Worm (Caenorhabditis elegans) whole organism, L3 larva: ENCODE results near the gene vps-41.

Source experiments
- R02D3.7 ChIP-seq: fragments of 150-350 bp; optimal IDR thresholded peaks from 2 replicates; lab custom pipeline; 2014; ENCODE audit warnings: missing biosample characterization, missing genetic modification characterization
- ZK546.5 ChIP-seq: sonication (generic microtip); optimal IDR thresholded peaks from 2 replicates; lab custom pipeline; 2017; ENCODE audit warnings: missing biosample characterization, missing genetic modification characterization
- aly-2 ChIP-seq: fragments of 150-350 bp; optimal IDR thresholded peaks from 2 replicates; lab custom pipeline; 2014; ENCODE audit warnings: missing biosample characterization, missing genetic modification characterization
- ama-1 ChIP-seq: fragments of 150-350 bp; optimal IDR thresholded peaks from 2 replicates; lab custom pipeline; 2018
- ceh-16 ChIP-seq: sonication (generic microtip); optimal IDR thresholded peaks from 2 replicates; lab custom pipeline; 2017; ENCODE audit warnings: missing biosample characterization, missing genetic modification characterization
- ceh-28 ChIP-seq: fragments of 150-350 bp; optimal IDR thresholded peaks from 2 replicates; lab custom pipeline; 2014; ENCODE audit warnings: missing biosample characterization, missing genetic modification reagents, missing genetic modification characterization
- ceh-82 ChIP-seq: fragments of 150-350 bp; optimal IDR thresholded peaks from 2 replicates; lab custom pipeline; 2014; ENCODE audit warnings: missing biosample characterization, missing genetic modification characterization
- ceh-9 ChIP-seq: sonication (generic microtip); optimal IDR thresholded peaks from 2 replicates; lab custom pipeline; 2018; ENCODE audit warnings: missing biosample characterization, missing genetic modification characterization
- daf-12 ChIP-seq: fragments of 150-350 bp; optimal IDR thresholded peaks from 2 replicates; lab custom pipeline; 2014; ENCODE audit warnings: missing biosample characterization, missing genetic modification reagents, missing genetic modification characterization
- egl-27 ChIP-seq: sonication (generic microtip); optimal IDR thresholded peaks from 4 replicates; lab custom pipeline; 2017; ENCODE audit warnings: missing biosample characterization, missing genetic modification reagents, missing genetic modification characterization
- elt-2 ChIP-seq: sonication (generic microtip); optimal IDR thresholded peaks from 2 replicates; lab custom pipeline; 2016; ENCODE audit warnings: missing genetic modification reagents, mild to moderate bottlenecking, missing genetic modification characterization, missing compliant biosample characterization
- elt-3 ChIP-seq, 3 experiments: fragments of 150-350 bp in 1 of 3; sonication (generic microtip) in 2 of 3; optimal IDR thresholded peaks; 2 replicates in 2 of 3; 4 replicates in 1 of 3; lab custom pipeline; 2014 to 2017; ENCODE audit warnings: missing biosample characterization in 3 of 3, missing genetic modification characterization in 3 of 3
- fkh-10 ChIP-seq: sonication (generic microtip); optimal IDR thresholded peaks from 2 replicates; lab custom pipeline; 2017; ENCODE audit warnings: missing biosample characterization, missing genetic modification reagents, missing genetic modification characterization
- fkh-2 ChIP-seq: fragments of 150-350 bp; optimal IDR thresholded peaks from 2 replicates; lab custom pipeline; 2014; ENCODE audit warnings: missing biosample characterization, missing genetic modification reagents, missing genetic modification characterization
- fos-1 ChIP-seq: fragments of 150-350 bp; optimal IDR thresholded peaks from 2 replicates; lab custom pipeline; 2014; ENCODE audit warnings: missing biosample characterization, missing genetic modification characterization
- jun-1 ChIP-seq: fragments of 150-350 bp; optimal IDR thresholded peaks from 2 replicates; lab custom pipeline; 2014; ENCODE audit warnings: missing biosample characterization, missing genetic modification reagents, missing genetic modification characterization
- lin-39 ChIP-seq: fragments of 150-350 bp; optimal IDR thresholded peaks from 2 replicates; lab custom pipeline; 2018; ENCODE audit warnings: missing biosample characterization, missing genetic modification reagents, missing genetic modification characterization
- lsy-12 ChIP-seq: sonication (generic microtip); optimal IDR thresholded peaks from 2 replicates; lab custom pipeline; 2016; ENCODE audit warnings: mild to moderate bottlenecking, missing genetic modification characterization, missing compliant biosample characterization
- mdl-1 ChIP-seq: fragments of 150-350 bp; optimal IDR thresholded peaks from 2 replicates; lab custom pipeline; 2014; ENCODE audit warnings: missing biosample characterization, missing genetic modification characterization
- mml-1 ChIP-seq: fragments of 150-350 bp; sonication (generic microtip); optimal IDR thresholded peaks from 3 replicates; lab custom pipeline; 2014; ENCODE audit warnings: missing biosample characterization, missing genetic modification characterization
- nfya-1 ChIP-seq: sonication (generic microtip); optimal IDR thresholded peaks from 2 replicates; lab custom pipeline; 2017; ENCODE audit warnings: missing genetic modification characterization, mild to moderate bottlenecking, missing compliant biosample characterization, antibody characterized with exemption, moderate library complexity; ENCODE audit not compliant: insufficient read depth
- nhr-11 ChIP-seq: fragments of 150-350 bp; optimal IDR thresholded peaks from 2 replicates; lab custom pipeline; 2014; ENCODE audit warnings: missing biosample characterization, missing genetic modification characterization
- nhr-12 ChIP-seq: fragments of 150-350 bp; optimal IDR thresholded peaks from 2 replicates; lab custom pipeline; 2014; ENCODE audit warnings: missing biosample characterization, missing genetic modification characterization
- nhr-23 ChIP-seq: fragments of 150-350 bp; optimal IDR thresholded peaks from 2 replicates; lab custom pipeline; 2014; ENCODE audit warnings: missing biosample characterization, missing genetic modification reagents, missing genetic modification characterization
- nhr-237 ChIP-seq: fragments of 150-350 bp; optimal IDR thresholded peaks from 2 replicates; lab custom pipeline; 2014; ENCODE audit warnings: missing biosample characterization, missing genetic modification characterization
- nhr-25 ChIP-seq: sonication (generic microtip); optimal IDR thresholded peaks from 2 replicates; lab custom pipeline; 2017; ENCODE audit warnings: missing biosample characterization, missing genetic modification characterization
- nhr-28 ChIP-seq: fragments of 150-350 bp; optimal IDR thresholded peaks from 2 replicates; lab custom pipeline; 2014; ENCODE audit warnings: missing biosample characterization, missing genetic modification characterization
- nhr-43 ChIP-seq: sonication (generic microtip); optimal IDR thresholded peaks from 2 replicates; lab custom pipeline; 2016; ENCODE audit warnings: mild to moderate bottlenecking, missing genetic modification characterization, missing compliant biosample characterization; ENCODE audit not compliant: poor library complexity, severe bottlenecking
- nhr-76 ChIP-seq: fragments of 150-350 bp; sonication (generic microtip); optimal IDR thresholded peaks from 5 replicates; lab custom pipeline; 2014; ENCODE audit warnings: missing biosample characterization, missing genetic modification characterization
- nhr-77 ChIP-seq: fragments of 150-350 bp; optimal IDR thresholded peaks from 2 replicates; lab custom pipeline; 2014; ENCODE audit warnings: missing biosample characterization, missing genetic modification characterization
- pha-4 ChIP-seq: fragments of 150-350 bp; optimal IDR thresholded peaks from 2 replicates; lab custom pipeline; 2014; ENCODE audit warnings: missing biosample characterization, missing genetic modification reagents, missing genetic modification characterization
- pqm-1 ChIP-seq: fragments of 150-350 bp; optimal IDR thresholded peaks from 2 replicates; lab custom pipeline; 2017; ENCODE audit warnings: missing biosample characterization, missing genetic modification characterization, inconsistent platforms
- sea-2 ChIP-seq: fragments of 150-350 bp; sonication (generic microtip); optimal IDR thresholded peaks from 4 replicates; lab custom pipeline; 2014; ENCODE audit warnings: missing biosample characterization, missing genetic modification reagents, missing genetic modification characterization
- skn-1 ChIP-seq: fragments of 150-350 bp; optimal IDR thresholded peaks from 2 replicates; lab custom pipeline; 2014; ENCODE audit warnings: missing biosample characterization, missing genetic modification characterization
- snpc-4 ChIP-seq: fragments of 150-350 bp; optimal IDR thresholded peaks from 2 replicates; lab custom pipeline; 2014; ENCODE audit warnings: missing biosample characterization, missing genetic modification characterization
- tbx-2 ChIP-seq: sonication (generic microtip); optimal IDR thresholded peaks from 2 replicates; lab custom pipeline; 2016; ENCODE audit warnings: mild to moderate bottlenecking, missing genetic modification characterization, missing compliant biosample characterization
- unc-39 ChIP-seq: sonication (generic microtip); optimal IDR thresholded peaks from 4 replicates; lab custom pipeline; 2017; ENCODE audit warnings: missing biosample characterization, missing genetic modification characterization
- unc-62 ChIP-seq: fragments of 150-350 bp; sonication (generic microtip); optimal IDR thresholded peaks from 4 replicates; lab custom pipeline; 2014; ENCODE audit warnings: missing biosample characterization, missing genetic modification reagents, missing genetic modification characterization
- zag-1 ChIP-seq: fragments of 150-350 bp; optimal IDR thresholded peaks from 2 replicates; lab custom pipeline; 2014; ENCODE audit warnings: missing biosample characterization, missing genetic modification characterization
- ztf-11 ChIP-seq: fragments of 150-350 bp; optimal IDR thresholded peaks from 2 replicates; lab custom pipeline; 2014; ENCODE audit warnings: missing biosample characterization, missing genetic modification characterization
- ztf-4 ChIP-seq: fragments of 150-350 bp; optimal IDR thresholded peaks from 2 replicates; lab custom pipeline; 2014; ENCODE audit warnings: missing biosample characterization, missing genetic modification characterization

vps-41 gene

DNA sequence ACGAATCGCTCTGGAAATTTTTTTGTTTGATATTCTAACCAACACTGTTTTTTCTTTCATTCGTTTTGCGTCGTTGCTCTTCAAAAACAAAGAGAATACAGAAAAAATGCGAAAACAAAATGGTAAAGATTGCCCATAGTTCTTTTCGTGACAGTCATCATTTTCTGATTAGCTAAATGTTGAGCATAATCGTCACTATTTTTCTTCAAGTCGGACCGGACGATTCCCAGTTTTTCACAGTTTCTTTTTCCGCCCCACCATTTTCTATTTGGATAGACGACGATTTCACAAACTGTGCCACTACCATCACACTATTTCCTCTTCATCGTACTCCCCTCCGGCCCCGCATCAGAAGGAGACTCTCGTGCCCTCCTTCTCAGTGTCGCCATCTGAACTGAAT, 20.0 kb upstream of the vps-41 start:
- TF ChIP-seq nhr-76, result no peak
- TF ChIP-seq egl-27 (tag; lab: Kevin White, UChicago), result no peak

DNA sequence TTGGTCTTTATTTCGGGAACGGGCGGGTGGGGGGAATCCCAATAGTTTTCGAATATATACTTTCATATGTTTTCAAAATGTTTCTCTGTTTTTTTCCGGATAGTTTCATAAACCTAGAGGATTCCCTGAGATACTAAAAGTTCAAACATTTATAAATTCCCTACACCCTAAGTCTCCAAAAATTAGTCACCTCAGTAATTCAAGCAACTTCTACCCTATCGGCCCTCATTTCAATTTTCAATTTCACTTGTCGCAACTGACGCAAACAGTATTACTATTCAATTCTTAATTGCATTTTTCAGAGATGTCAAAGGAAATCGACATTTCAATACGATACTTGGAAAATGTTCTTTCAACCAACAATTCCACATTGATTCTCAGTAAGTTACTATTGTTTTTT, 19.6 kb upstream of the vps-41 start, which contains the start of gene Y34B4A.4:
TSS of gene Y34B4A.4 (plus strand) at position 301 of the 400 bp plus-strand sequence.
- no peak for TF ChIP-seq mml-1 (tag; lab: Kevin White, UChicago)
- TF ChIP-seq unc-62 (GFP tag; lab: Kevin White, UChicago), result no peak
- no peak for TF ChIP-seq mdl-1 (tag; lab: Kevin White, UChicago)
- no peak for TF ChIP-seq unc-39 (tag; lab: Kevin White, UChicago)

DNA sequence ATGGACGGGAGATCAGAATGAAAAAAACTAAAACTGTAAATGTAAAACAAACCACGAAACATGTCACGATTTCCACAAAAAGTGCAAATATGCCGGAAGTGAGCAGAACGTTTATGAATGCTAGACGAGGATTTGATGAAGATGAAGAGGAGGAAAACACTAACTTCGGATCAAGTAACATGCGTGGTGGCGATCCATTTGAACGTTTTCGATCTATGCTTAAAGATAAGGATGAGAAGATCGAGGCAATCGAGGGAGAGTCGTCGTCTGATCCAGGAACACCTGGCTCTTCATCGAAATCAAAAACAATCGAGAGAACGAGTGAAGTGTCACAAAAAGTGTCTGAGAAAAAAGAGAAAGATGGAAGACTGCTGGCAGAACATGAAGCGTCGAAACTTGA, 18.3 kb upstream of the vps-41 start:
- TF ChIP-seq fkh-10 (no peak), unc-62 (GFP tag; lab: Kevin White, UChicago) (no peak), jun-1 (tag; lab: Kevin White, UChicago) (no peak), nhr-25 (tag; lab: Kevin White, UChicago) (no peak), nhr-11 (tag; lab: Kevin White, UChicago) (no peak), nhr-77 (tag; lab: Kevin White, UChicago) (no peak), zag-1 (tag; lab: Kevin White, UChicago) (no peak), nhr-43 (tag; lab: Kevin White, UChicago) (no peak), tbx-2 (tag; lab: Kevin White, UChicago) (no peak), aly-2 (no peak), nfya-1 (tag; lab: Kevin White, UChicago) (no peak), pqm-1 (no peak), ceh-28 (tag; lab: Kevin White, UChicago) (no peak), ama-1 (lab: Kevin White, UChicago) (no peak), ceh-82 (tag; lab: Kevin White, UChicago) (no peak), lsy-12 (tag; lab: Kevin White, UChicago) (no peak), sea-2 (GFP tag; lab: Kevin White, UChicago) (no peak), mml-1 (tag; lab: Kevin White, UChicago) (no peak)
- TF ChIP-seq, all 47 proteins: peak for 0

DNA sequence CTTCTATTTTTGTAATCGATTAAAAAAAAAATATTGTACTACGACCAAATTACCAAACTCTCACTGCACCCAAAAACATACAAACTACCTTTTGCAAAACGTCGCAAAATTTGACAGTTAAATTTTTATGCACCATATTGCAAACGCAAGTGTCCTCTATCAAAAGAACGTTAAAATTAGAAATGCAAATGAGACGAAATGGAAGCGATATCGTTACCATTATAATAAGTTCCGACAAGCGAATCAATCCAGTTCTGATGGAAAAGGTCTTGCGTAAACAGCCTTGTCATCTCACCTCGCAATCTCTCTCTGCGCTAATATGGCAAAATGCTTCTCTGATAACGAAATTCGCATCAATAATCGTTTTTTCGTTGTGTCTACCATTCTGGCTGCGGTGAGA, 15.6 kb upstream of the vps-41 start:
- TF ChIP-seq elt-2 (tag; lab: Kevin White, UChicago), result peak; percentile 27
- TF ChIP-seq nhr-25 (tag; lab: Kevin White, UChicago), result no peak
- no peak for TF ChIP-seq ceh-16 (tag; lab: Kevin White, UChicago)

DNA sequence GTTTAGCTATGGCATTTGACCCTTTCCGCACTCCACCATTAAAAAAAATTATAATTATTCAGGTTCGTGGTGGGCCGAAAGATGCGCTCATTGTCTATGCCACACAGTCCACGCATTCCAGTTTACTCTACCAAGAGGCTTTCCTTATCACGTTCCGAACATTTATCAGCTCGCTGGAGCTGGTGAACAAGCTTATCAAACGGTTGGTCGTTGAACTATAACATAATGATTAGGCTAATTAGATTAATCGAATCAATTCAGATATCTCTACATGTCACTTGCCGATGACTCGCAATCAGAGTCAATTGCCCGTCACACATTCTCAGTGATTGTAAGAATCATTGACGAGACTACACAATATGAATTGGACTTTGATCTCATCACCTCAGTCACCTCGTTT, 14.3 kb upstream of the vps-41 start:
- TF ChIP-seq ZK546.5, result no peak
- no peak for TF ChIP-seq elt-3 (tag; optimal IDR thresholded peaks at IDR 0.05; lab: Kevin White, UChicago)
- TF ChIP-seq ceh-9, result no peak
- TF ChIP-seq pqm-1, result peak; percentile 27
- TF ChIP-seq ztf-11 (tag; lab: Kevin White, UChicago), result no peak
- no peak for TF ChIP-seq snpc-4
- TF ChIP-seq elt-2 (tag; lab: Kevin White, UChicago), result peak; percentile 79
- TF ChIP-seq jun-1 (tag; lab: Kevin White, UChicago), result no peak
- TF ChIP-seq sea-2 (GFP tag; lab: Kevin White, UChicago), result no peak

DNA sequence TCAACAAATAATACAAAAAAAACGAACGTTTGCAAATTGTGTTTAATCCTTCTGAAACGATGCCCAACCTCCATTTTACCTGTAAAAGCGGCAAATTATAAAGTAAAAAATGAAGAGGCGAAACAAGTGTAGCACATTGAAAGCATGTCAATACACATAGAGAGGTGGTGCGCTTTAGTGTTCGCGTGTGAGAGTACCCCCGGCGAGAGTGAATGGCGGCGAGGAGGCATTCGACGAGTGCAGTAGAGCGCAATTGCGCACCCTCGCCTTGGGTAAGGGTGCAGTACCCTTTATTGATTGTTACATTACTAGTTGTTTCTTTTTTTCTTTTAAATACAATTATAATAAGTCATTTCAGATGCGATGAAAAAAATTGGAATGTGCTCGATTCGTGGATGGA, 8.4 kb upstream of the vps-41 start, which contains the start of gene hst-6:
TSS of gene hst-6 (plus strand) at position 353 of the 400 bp plus-strand sequence.
- TF ChIP-seq mml-1 (tag; lab: Kevin White, UChicago), result no peak
- no peak for TF ChIP-seq mdl-1 (tag; lab: Kevin White, UChicago)
- peak; percentile 66 for TF ChIP-seq nhr-25 (tag; lab: Kevin White, UChicago)
- no peak for TF ChIP-seq ZK546.5
- no peak for TF ChIP-seq unc-39 (tag; lab: Kevin White, UChicago)
- no peak for TF ChIP-seq jun-1 (tag; lab: Kevin White, UChicago)
- TF ChIP-seq nhr-12 (tag; lab: Kevin White, UChicago), result no peak
- TF ChIP-seq lsy-12 (tag; lab: Kevin White, UChicago), result no peak
- TF ChIP-seq nhr-23, result peak; percentile 40
- no peak for TF ChIP-seq fos-1 (tag; lab: Kevin White, UChicago)
- TF ChIP-seq egl-27 (tag; lab: Kevin White, UChicago), result no peak
- no peak for TF ChIP-seq ceh-9
- peak; percentile 61 for TF ChIP-seq R02D3.7 (tag; lab: Kevin White, UChicago)
- no peak for TF ChIP-seq ama-1 (lab: Kevin White, UChicago)
- TF ChIP-seq aly-2, result no peak
- TF ChIP-seq ztf-11 (tag; lab: Kevin White, UChicago), result no peak
- TF ChIP-seq ztf-4 (tag; lab: Kevin White, UChicago), result no peak
- no peak for TF ChIP-seq skn-1
- no peak for TF ChIP-seq nhr-28
- TF ChIP-seq nfya-1 (tag; lab: Kevin White, UChicago), result peak; percentile 72
- TF ChIP-seq elt-2 (tag; lab: Kevin White, UChicago), result peak; percentile 68
- TF ChIP-seq nhr-77 (tag; lab: Kevin White, UChicago), result no peak
- no peak for TF ChIP-seq elt-3 (tag; optimal IDR thresholded peaks at IDR 0.05; lab: Kevin White, UChicago)
- TF ChIP-seq pqm-1, result peak; percentile 47
- TF ChIP-seq nhr-76, result no peak
- no peak for TF ChIP-seq fkh-2 (tag; lab: Kevin White, UChicago)
- no peak for TF ChIP-seq daf-12
- TF ChIP-seq lin-39 (tag; lab: Kevin White, UChicago), result peak; percentile 81
- TF ChIP-seq pha-4, result peak; percentile 79
- TF ChIP-seq nhr-237 (tag; lab: Kevin White, UChicago), result no peak
